Fruit fly (Drosophila melanogaster) whole organism, embryonic: ENCODE results near the gene CG6569.

ENCODE experiments used
- Adf1 ChIP-seq: fragments of 200-800 bp; sonication (Bioruptor generic); IDR thresholded peaks from 2 replicates; pipeline ENCODE4 v1.3.6; 2022; ENCODE audit warnings: missing biosample characterization, missing genetic modification characterization
- Antp ChIP-seq: fragments of 200-800 bp; sonication (Bioruptor generic); optimal IDR thresholded peaks from 3 replicates; lab custom pipeline; 2016; ENCODE audit warnings: missing biosample characterization, missing genetic modification characterization
- CG10959 ChIP-seq: fragments of 200-800 bp; sonication (Bioruptor generic); IDR thresholded peaks from 2 replicates; pipeline ENCODE4 v1.3.6; 2022; ENCODE audit warnings: missing biosample characterization, missing genetic modification characterization
- CG11398 ChIP-seq: fragments of 200-800 bp; sonication (Bioruptor generic); optimal IDR thresholded peaks from 2 replicates; lab custom pipeline; 2016; ENCODE audit warnings: missing biosample characterization, missing genetic modification characterization
- CG11504 ChIP-seq: fragments of 200-800 bp; sonication (Bioruptor generic); optimal IDR thresholded peaks from 3 replicates; lab custom pipeline; 2019; ENCODE audit warnings: missing biosample characterization, mild to moderate bottlenecking, missing genetic modification characterization, moderate library complexity
- CG11696 ChIP-seq: fragments of 200-800 bp; sonication (Bioruptor generic); IDR thresholded peaks from 2 replicates; pipeline ENCODE4 v1.3.6; 2022; ENCODE audit warnings: missing biosample characterization, missing genetic modification characterization
- CG12299 ChIP-seq: fragments of 200-800 bp; sonication (Bioruptor generic); optimal IDR thresholded peaks from 2 replicates; lab custom pipeline; 2018; ENCODE audit warnings: missing biosample characterization, mild to moderate bottlenecking, missing genetic modification characterization
- CG15269 ChIP-seq: fragments of 200-800 bp; sonication (Bioruptor generic); optimal IDR thresholded peaks from 2 replicates; lab custom pipeline; 2018; ENCODE audit warnings: missing biosample characterization, mild to moderate bottlenecking, missing genetic modification characterization, moderate library complexity
- CG1603 ChIP-seq: fragments of 200-800 bp; sonication (Bioruptor generic); optimal IDR thresholded peaks from 2 replicates; lab custom pipeline; 2019; ENCODE audit warnings: missing biosample characterization, mild to moderate bottlenecking, missing genetic modification characterization, moderate library complexity
- CG1647 ChIP-seq: fragments of 200-800 bp; sonication (Bioruptor generic); optimal IDR thresholded peaks from 3 replicates; lab custom pipeline; 2016; ENCODE audit warnings: missing biosample characterization, missing genetic modification characterization
- CG16863 ChIP-seq: fragments of 200-800 bp; sonication (Bioruptor generic); optimal IDR thresholded peaks from 3 replicates; lab custom pipeline; 2016; ENCODE audit warnings: missing biosample characterization, missing genetic modification characterization
- CG4424 ChIP-seq: fragments of 200-800 bp; sonication (Bioruptor generic); optimal IDR thresholded peaks from 3 replicates; lab custom pipeline; 2016; ENCODE audit warnings: missing biosample characterization, missing genetic modification characterization
- CG6683 ChIP-seq: fragments of 200-800 bp; sonication (Bioruptor generic); optimal IDR thresholded peaks from 2 replicates; lab custom pipeline; 2017; ENCODE audit warnings: missing biosample characterization, mild to moderate bottlenecking, missing genetic modification characterization, missing genetic modification reagents
- CG7372 ChIP-seq: fragments of 200-800 bp; sonication (Bioruptor generic); IDR thresholded peaks from 2 replicates; pipeline ENCODE4 v1.3.6; 2022; ENCODE audit warnings: missing biosample characterization, missing genetic modification characterization
- CG8388 ChIP-seq: fragments of 200-800 bp; sonication (Bioruptor generic); optimal IDR thresholded peaks from 2 replicates; lab custom pipeline; 2019; ENCODE audit warnings: missing biosample characterization, mild to moderate bottlenecking, missing genetic modification characterization, moderate library complexity
- CG9215 ChIP-seq: fragments of 200-800 bp; sonication (Bioruptor generic); IDR thresholded peaks from 2 replicates; pipeline ENCODE4 v1.3.6; 2022; ENCODE audit warnings: missing biosample characterization, missing genetic modification characterization
- CG9876 ChIP-seq: fragments of 200-800 bp; sonication (Bioruptor generic); optimal IDR thresholded peaks from 2 replicates; lab custom pipeline; 2016; ENCODE audit warnings: missing biosample characterization, missing genetic modification characterization
- CTCF ChIP-seq: fragments of 200-800 bp; sonication (Bioruptor generic); optimal IDR thresholded peaks from 2 replicates; lab custom pipeline; 2017; ENCODE audit warnings: missing biosample characterization, mild to moderate bottlenecking, missing genetic modification characterization, moderate library complexity
- Chrac-16 ChIP-seq: fragments of 200-800 bp; sonication (Bioruptor generic); optimal IDR thresholded peaks from 3 replicates; lab custom pipeline; 2016; ENCODE audit warnings: missing biosample characterization, missing genetic modification characterization
- Dad ChIP-seq: fragments of 200-800 bp; sonication (Bioruptor generic); optimal IDR thresholded peaks from 3 replicates; lab custom pipeline; 2016; ENCODE audit warnings: missing biosample characterization, missing genetic modification characterization
- Deaf1 ChIP-seq: fragments of 200-800 bp; optimal IDR thresholded peaks from 3 replicates; lab custom pipeline; 2019; ENCODE audit warnings: missing biosample characterization, mild to moderate bottlenecking, missing genetic modification characterization, moderate library complexity
- Ets97D ChIP-seq: fragments of 200-800 bp; sonication (Bioruptor generic); optimal IDR thresholded peaks from 3 replicates; lab custom pipeline; 2016; ENCODE audit warnings: missing biosample characterization, missing genetic modification characterization
- Fer2 ChIP-seq: fragments of 200-800 bp; sonication (Bioruptor generic); optimal IDR thresholded peaks from 2 replicates; lab custom pipeline; 2018; ENCODE audit warnings: missing biosample characterization, mild to moderate bottlenecking, missing genetic modification characterization, moderate library complexity
- HLH54F ChIP-seq: fragments of 200-800 bp; sonication (Bioruptor generic); optimal IDR thresholded peaks from 3 replicates; lab custom pipeline; 2016; ENCODE audit warnings: missing biosample characterization, missing genetic modification characterization
- Hsf ChIP-seq: fragments of 200-800 bp; sonication (Bioruptor generic); optimal IDR thresholded peaks from 3 replicates; lab custom pipeline; 2016; ENCODE audit warnings: missing biosample characterization, missing genetic modification characterization
- MBD-R2 ChIP-seq: fragments of 200-800 bp; sonication (Bioruptor generic); IDR thresholded peaks from 2 replicates; pipeline ENCODE4 v1.3.6; 2022; ENCODE audit warnings: missing biosample characterization, missing genetic modification characterization
- Opbp ChIP-seq: fragments of 200-800 bp; sonication (Bioruptor generic); IDR thresholded peaks from 3 replicates; pipeline ENCODE4 v1.3.6; 2022; ENCODE audit warnings: missing biosample characterization, missing genetic modification characterization; ENCODE audit not compliant: partially characterized antibody
- PHDP ChIP-seq: fragments of 200-800 bp; sonication (Bioruptor generic); optimal IDR thresholded peaks from 3 replicates; lab custom pipeline; 2018; ENCODE audit warnings: missing biosample characterization, mild to moderate bottlenecking, missing genetic modification characterization, moderate library complexity
- Sox102F ChIP-seq: fragments of 200-800 bp; sonication (Bioruptor generic); optimal IDR thresholded peaks from 2 replicates; lab custom pipeline; 2018; ENCODE audit warnings: missing biosample characterization, mild to moderate bottlenecking, missing genetic modification characterization, moderate library complexity
- TFAM ChIP-seq: fragments of 200-800 bp; sonication (Bioruptor generic); optimal IDR thresholded peaks from 2 replicates; lab custom pipeline; 2017; ENCODE audit warnings: missing biosample characterization, missing genetic modification characterization, inconsistent platforms
- Trl ChIP-seq, 3 experiments: fragments of >200 bp in 2 of 3; fragments of 200-800 bp in 1 of 3; sonication (Bioruptor generic) in 1 of 3; optimal IDR thresholded peaks; 2 replicates in 1 of 3; 3 replicates in 2 of 3; lab custom pipeline; 2016 to 2017; ENCODE audit warnings: missing biosample characterization in 1 of 3, missing genetic modification characterization in 1 of 3
- bowl ChIP-seq: fragments of 200-800 bp; sonication (Bioruptor generic); IDR thresholded peaks from 2 replicates; pipeline ENCODE4 v1.3.6; 2022; ENCODE audit warnings: missing biosample characterization, missing genetic modification characterization
- chm ChIP-seq: fragments of 200-800 bp; sonication (Bioruptor generic); IDR thresholded peaks from 2 replicates; pipeline ENCODE4 v1.3.6; 2022; ENCODE audit warnings: missing biosample characterization, missing genetic modification characterization
- dm ChIP-seq: fragments of 200-800 bp; sonication (Bioruptor generic); optimal IDR thresholded peaks from 3 replicates; lab custom pipeline; 2016; ENCODE audit warnings: missing biosample characterization, missing genetic modification characterization
- ewg ChIP-seq: fragments of 200-800 bp; sonication (Bioruptor generic); optimal IDR thresholded peaks from 3 replicates; lab custom pipeline; 2017; ENCODE audit warnings: mild to moderate bottlenecking, missing biosample characterization, missing genetic modification reagents, missing genetic modification characterization
- exex ChIP-seq: fragments of 200-800 bp; sonication (Bioruptor generic); optimal IDR thresholded peaks from 4 replicates; lab custom pipeline; 2018; ENCODE audit warnings: missing biosample characterization, mild to moderate bottlenecking, missing genetic modification characterization, moderate library complexity
- fd3F ChIP-seq: fragments of 200-800 bp; sonication (Bioruptor generic); optimal IDR thresholded peaks from 2 replicates; lab custom pipeline; 2018; ENCODE audit warnings: missing biosample characterization, mild to moderate bottlenecking, missing genetic modification characterization, moderate library complexity
- hkb ChIP-seq, 2 experiments: fragments of 200-800 bp in 1 of 2; fragments of >200 bp in 1 of 2; sonication (Bioruptor generic) in 1 of 2; IDR thresholded peaks in 1 of 2; optimal IDR thresholded peaks in 1 of 2; 2 replicates each; pipeline versions ENCODE4 v1.3.6 to Lab custom; 2017 to 2022; ENCODE audit warnings: missing biosample characterization in 1 of 2, missing genetic modification characterization in 1 of 2
- insv ChIP-seq, 2 experiments: fragments of 200-800 bp; sonication (Bioruptor generic); optimal IDR thresholded peaks; 3 replicates each; lab custom pipeline; 2016 to 2018; ENCODE audit warnings: missing biosample characterization in 2 of 2, missing genetic modification characterization in 2 of 2
- jumu ChIP-seq: fragments of 200-800 bp; sonication (Bioruptor generic); optimal IDR thresholded peaks from 3 replicates; lab custom pipeline; 2016; ENCODE audit warnings: missing biosample characterization, missing genetic modification characterization
- kay ChIP-seq: fragments of 200-800 bp; sonication (Bioruptor generic); optimal IDR thresholded peaks from 2 replicates; lab custom pipeline; 2016; ENCODE audit warnings: missing biosample characterization, missing genetic modification characterization
- org-1 ChIP-seq: fragments of 200-800 bp; sonication (Bioruptor generic); optimal IDR thresholded peaks from 2 replicates; lab custom pipeline; 2017; ENCODE audit warnings: missing biosample characterization, missing genetic modification characterization
- rib ChIP-seq: fragments of 200-800 bp; sonication (Bioruptor generic); IDR thresholded peaks from 2 replicates; pipeline ENCODE4 v1.3.6; 2022; ENCODE audit warnings: missing biosample characterization, missing genetic modification characterization
- run ChIP-seq: fragments of 200-800 bp; sonication (Bioruptor generic); optimal IDR thresholded peaks from 3 replicates; lab custom pipeline; 2018; ENCODE audit warnings: missing biosample characterization, mild to moderate bottlenecking, missing genetic modification characterization
- seq ChIP-seq: fragments of 200-800 bp; sonication (Bioruptor generic); IDR thresholded peaks from 2 replicates; pipeline ENCODE4 v1.3.6; 2022; ENCODE audit warnings: missing biosample characterization, missing genetic modification characterization
- slp2 ChIP-seq: fragments of 200-800 bp; sonication (Bioruptor generic); optimal IDR thresholded peaks from 2 replicates; lab custom pipeline; 2016; ENCODE audit warnings: missing biosample characterization, missing genetic modification characterization
- trem ChIP-seq: fragments of 200-800 bp; optimal IDR thresholded peaks from 3 replicates; lab custom pipeline; 2019; ENCODE audit warnings: missing biosample characterization, mild to moderate bottlenecking, missing genetic modification characterization, moderate library complexity
- tx ChIP-seq: fragments of 200-800 bp; sonication (Bioruptor generic); optimal IDR thresholded peaks from 2 replicates; lab custom pipeline; 2016; ENCODE audit warnings: missing biosample characterization, missing genetic modification characterization
- zfh1 ChIP-seq: fragments of 200-800 bp; sonication (Bioruptor generic); IDR thresholded peaks from 3 replicates; pipeline ENCODE4 v1.3.6; 2022; ENCODE audit warnings: missing biosample characterization, missing genetic modification characterization

Gene CG6569

DNA sequence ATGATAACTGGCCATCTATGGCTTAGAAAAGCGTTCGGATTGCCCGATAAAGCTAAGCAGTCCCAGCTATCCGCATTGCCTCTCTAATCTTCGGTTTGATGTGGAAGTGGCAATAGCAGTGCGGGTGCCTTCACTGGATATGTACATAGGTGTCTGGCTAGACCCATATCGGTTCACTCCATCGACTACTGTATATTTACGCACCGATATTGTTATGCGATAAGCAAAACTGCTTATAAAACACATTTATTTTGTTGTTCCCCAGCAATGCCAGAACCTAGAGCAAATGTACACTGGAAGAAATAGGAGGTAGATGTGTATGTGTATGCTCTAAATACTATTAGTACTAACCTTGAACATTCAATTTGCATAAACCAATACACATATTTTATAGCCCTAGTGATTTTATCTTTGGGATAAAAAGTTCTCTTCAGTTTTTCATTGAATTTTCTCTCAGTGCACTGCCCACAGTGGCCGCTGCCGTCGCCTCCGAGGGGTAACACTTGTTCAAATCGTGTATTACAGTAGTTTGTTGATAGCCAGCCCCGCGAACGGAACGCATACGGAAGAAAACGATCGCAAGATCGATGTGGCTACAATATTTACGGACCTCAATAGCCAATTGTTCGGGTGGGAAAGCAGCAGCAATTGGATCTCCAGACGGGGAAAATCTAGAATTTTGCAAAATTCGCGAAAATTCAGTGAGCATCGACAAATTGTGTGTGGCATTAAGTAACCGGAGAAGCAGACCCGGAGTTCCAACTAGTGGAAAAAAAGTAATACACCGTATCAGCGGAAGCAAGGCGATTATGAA is 2.6 kb upstream of the CG6569 start, which contains the start of gene CG31431 (continued):
- TF ChIP-seq Trl (optimal IDR thresholded peaks at IDR 0.05; lab: Kevin White, UChicago) (no peak), Trl (GFP tag; optimal IDR thresholded peaks at IDR 0.05; lab: Kevin White, UChicago) (peak; percentile 98), CG4424 (GFP tag; lab: Kevin White, UChicago) (peak; percentile 96), Fer2 (tag; lab: Kevin White, UChicago) (peak; percentile 97), tx (GFP tag; lab: Kevin White, UChicago) (peak; percentile 95), CG10959 (GFP tag; lab: Robert Waterston, UW) (peak; percentile 95), Adf1 (GFP tag; lab: Robert Waterston, UW) (peak; percentile 86), Ets97D (GFP tag; lab: Kevin White, UChicago) (peak; percentile 90), CG12299 (tag; lab: Kevin White, UChicago) (peak; percentile 96), exex (tag; lab: Kevin White, UChicago) (peak; percentile 85), CG11398 (peak; percentile 96), PHDP (tag; lab: Kevin White, UChicago) (peak; percentile 98), jumu (GFP tag; lab: Kevin White, UChicago) (peak; percentile 97), CG7372 (GFP tag; lab: Robert Waterston, UW) (peak; percentile 98), seq (GFP tag; lab: Robert Waterston, UW) (peak; percentile 94), Deaf1 (tag; lab: Kevin White, UChicago) (peak; percentile 88), Dad (GFP tag; lab: Kevin White, UChicago) (peak; percentile 96), MBD-R2 (GFP tag; lab: Robert Waterston, UW) (peak; percentile 98), trem (tag; lab: Kevin White, UChicago) (peak; percentile 92), org-1 (peak; percentile 98), Chrac-16 (GFP tag; lab: Kevin White, UChicago) (peak; percentile 96), insv (GFP tag; optimal IDR thresholded peaks at IDR 0.05; lab: Kevin White, UChicago) (peak; percentile 19 to 70), CG15269 (tag; lab: Kevin White, UChicago) (peak; percentile 98), hkb (optimal IDR thresholded peaks at IDR 0.05; lab: Kevin White, UChicago) (no peak), hkb (GFP tag; IDR thresholded peaks at IDR 0.05; lab: Robert Waterston, UW) (peak; percentile 98), CG16863 (peak; percentile 96), Hsf (peak; percentile 97), CG6683 (peak; percentile 94), zfh1 (peak; percentile 98), CG11504 (tag; lab: Kevin White, UChicago) (peak; percentile 96), dm (peak; percentile 91), slp2 (peak; percentile 95), rib (peak; percentile 98), CTCF (GFP tag; lab: Kevin White, UChicago) (peak; percentile 58), bowl (GFP tag; lab: Robert Waterston, UW) (peak; percentile 92), CG11696 (GFP tag; lab: Robert Waterston, UW) (peak; percentile 88), Antp (GFP tag; lab: Kevin White, UChicago) (peak; percentile 98), TFAM (peak; percentile 78), chm (GFP tag; lab: Robert Waterston, UW) (peak; percentile 96), CG9876 (GFP tag; lab: Kevin White, UChicago) (peak; percentile 94), run (peak; percentile 85), Opbp (GFP tag; lab: Robert Waterston, UW) (no peak), kay (GFP tag; lab: Kevin White, UChicago) (peak; percentile 95), CG1603 (peak; percentile 98), CG1647 (GFP tag; lab: Kevin White, UChicago) (peak; percentile 95), CG9215 (GFP tag; lab: Robert Waterston, UW) (peak; percentile 96), Sox102F (GFP tag; lab: Kevin White, UChicago) (peak; percentile 96), fd3F (GFP tag; lab: Kevin White, UChicago) (peak; percentile 96), CG8388 (GFP tag; lab: Kevin White, UChicago) (peak; percentile 93), HLH54F (GFP tag; lab: Kevin White, UChicago) (peak; percentile 97), ewg (peak; percentile 90)
